Worm (Caenorhabditis elegans): ENCODE measurements around the gene T27F7.12.

The T27F7.12 gene

DNA sequence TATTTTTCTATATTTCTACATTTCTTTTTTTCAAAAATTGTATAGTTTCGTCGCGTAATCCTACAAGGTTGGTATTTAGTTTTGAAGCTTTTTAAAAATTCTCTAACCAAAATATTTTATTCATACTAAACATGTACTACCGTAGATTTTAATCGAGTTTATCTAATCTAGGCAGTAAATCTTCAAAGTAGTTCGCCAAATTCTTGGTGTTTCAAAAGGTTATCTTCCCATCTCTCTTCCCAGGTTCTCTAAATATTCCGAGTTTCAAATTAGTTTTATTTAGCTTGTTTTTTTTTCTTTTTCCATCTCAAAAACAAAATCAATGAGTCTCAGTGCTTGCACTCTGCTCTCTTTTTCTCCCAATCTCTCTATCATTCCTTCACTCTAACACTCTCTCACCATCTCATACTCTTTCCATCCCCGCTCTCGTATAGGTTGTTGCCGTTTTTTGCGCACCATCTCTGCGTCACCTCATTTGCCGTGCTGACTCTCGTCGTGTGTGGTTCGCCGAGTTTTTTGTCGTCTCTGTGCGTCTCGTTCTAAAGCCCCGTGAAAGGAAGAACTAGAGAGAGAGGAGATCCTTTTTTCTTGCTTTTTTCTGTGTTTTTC lies 27.2 kb downstream of the T27F7.12 start:
- TF ChIP-seq ham-2 (GFP tag; optimal IDR thresholded peaks at IDR 0.05) (no peak), mls-2 (tag; optimal IDR thresholded peaks at IDR 0.05) (peak; percentile 33), ces-1 (GFP tag; optimal IDR thresholded peaks at IDR 0.05) (peak; percentile 75), nhr-76 (tag; optimal IDR thresholded peaks at IDR 0.05) (no peak), lsy-2 (tag; optimal IDR thresholded peaks at IDR 0.05) (no peak), unc-39 (tag; optimal IDR thresholded peaks at IDR 0.05) (peak; percentile 15), mep-1 (tag; optimal IDR thresholded peaks at IDR 0.05) (peak; percentile 13), ceh-43 (GFP tag; optimal IDR thresholded peaks at IDR 0.05) (no peak), unc-120 (tag; optimal IDR thresholded peaks at IDR 0.05; ENCODE audit: poor library complexity, severe bottlenecking) (peak; percentile 77), elt-1 (tag; optimal IDR thresholded peaks at IDR 0.05; ENCODE audit: borderline replicate concordance, insufficient read depth) (peak; percentile 84), tbx-8 (GFP tag; optimal IDR thresholded peaks at IDR 0.05) (no peak), M03D4.4 (tag; optimal IDR thresholded peaks at IDR 0.05) (no peak), hlh-1 (tag; optimal IDR thresholded peaks at IDR 0.05) (peak; percentile 7), snpc-4 (tag; optimal IDR thresholded peaks at IDR 0.05) (no peak), pha-4 (tag; optimal IDR thresholded peaks at IDR 0.05) (peak; percentile 33), mab-5 (tag; optimal IDR thresholded peaks at IDR 0.05) (no peak)

DNA sequence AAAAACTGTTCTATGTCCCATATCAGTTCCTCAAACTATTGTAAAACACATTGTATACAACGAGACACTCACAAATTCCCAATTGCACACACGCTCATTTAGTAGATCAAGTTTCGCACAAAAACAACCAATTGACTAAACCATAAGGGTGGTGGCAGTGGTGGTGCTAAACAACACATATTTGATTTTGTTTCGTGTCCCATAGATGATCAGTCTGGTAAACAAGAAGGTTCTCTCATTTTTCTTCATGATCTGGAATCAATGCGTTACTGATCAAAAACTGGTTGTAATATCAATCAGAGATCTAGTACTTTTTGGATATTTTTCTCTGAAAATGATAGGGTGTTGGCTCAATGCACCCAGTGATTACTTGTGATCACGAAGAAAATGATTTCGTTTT lies 28.7 kb downstream of the T27F7.12 start:
- TF ChIP-seq sem-2 (GFP tag; optimal IDR thresholded peaks at IDR 0.05) (no peak), ham-2 (GFP tag; optimal IDR thresholded peaks at IDR 0.05) (no peak), blmp-1 (tag; optimal IDR thresholded peaks at IDR 0.05) (no peak), nhr-76 (tag; optimal IDR thresholded peaks at IDR 0.05) (no peak), cnd-1 (tag; optimal IDR thresholded peaks at IDR 0.05) (no peak)

DNA sequence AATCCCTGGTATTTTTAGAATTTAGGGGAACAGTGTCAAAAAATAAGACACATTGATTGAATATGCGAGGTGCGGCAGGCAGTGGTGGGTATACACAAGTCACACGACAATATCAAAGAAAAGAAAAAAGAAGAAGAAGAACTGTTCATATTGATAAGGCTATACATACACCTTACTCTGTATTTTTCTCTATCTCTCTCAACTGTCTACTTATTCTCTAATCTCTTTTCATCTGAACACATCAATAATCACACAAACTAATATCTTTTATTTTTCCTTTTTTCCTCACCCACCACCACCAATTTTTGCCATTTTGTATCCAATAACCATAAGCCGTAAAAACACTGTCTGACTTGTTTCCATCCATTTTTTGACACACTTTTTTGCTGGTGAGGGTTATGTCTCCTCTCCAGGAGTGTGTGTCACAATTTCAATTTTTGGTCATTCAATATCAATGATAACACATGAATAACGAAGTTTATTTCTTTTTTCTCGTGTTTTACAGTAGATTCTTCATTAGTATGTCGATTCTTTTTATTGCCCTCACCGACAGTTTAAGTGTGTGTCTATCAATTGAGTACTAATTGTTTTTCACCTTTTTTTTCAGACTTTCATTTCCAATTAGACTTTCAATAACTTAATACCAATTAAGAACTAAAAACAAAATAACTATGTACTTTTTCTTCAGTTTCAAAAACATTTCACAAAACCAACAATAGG lies 29.6 kb downstream of the T27F7.12 start:
- no peak for TF ChIP-seq hlh-1 (tag; optimal IDR thresholded peaks at IDR 0.05)
- TF ChIP-seq flh-1 (GFP tag; optimal IDR thresholded peaks at IDR 0.05), result no peak
- peak; percentile 17 for TF ChIP-seq elt-3 (tag; optimal IDR thresholded peaks at IDR 0.05)
- TF ChIP-seq cnd-1 (tag; optimal IDR thresholded peaks at IDR 0.05), result no peak
- no peak for TF ChIP-seq elt-1 (tag; optimal IDR thresholded peaks at IDR 0.05; ENCODE audit: borderline replicate concordance, insufficient read depth)
- TF ChIP-seq unc-62 (GFP tag; optimal IDR thresholded peaks at IDR 0.05), result no peak
- no peak for TF ChIP-seq pha-4 (tag; optimal IDR thresholded peaks at IDR 0.05)
- TF ChIP-seq nhr-2 (tag; optimal IDR thresholded peaks at IDR 0.05), result no peak
- TF ChIP-seq mep-1 (tag; optimal IDR thresholded peaks at IDR 0.05), result no peak

DNA sequence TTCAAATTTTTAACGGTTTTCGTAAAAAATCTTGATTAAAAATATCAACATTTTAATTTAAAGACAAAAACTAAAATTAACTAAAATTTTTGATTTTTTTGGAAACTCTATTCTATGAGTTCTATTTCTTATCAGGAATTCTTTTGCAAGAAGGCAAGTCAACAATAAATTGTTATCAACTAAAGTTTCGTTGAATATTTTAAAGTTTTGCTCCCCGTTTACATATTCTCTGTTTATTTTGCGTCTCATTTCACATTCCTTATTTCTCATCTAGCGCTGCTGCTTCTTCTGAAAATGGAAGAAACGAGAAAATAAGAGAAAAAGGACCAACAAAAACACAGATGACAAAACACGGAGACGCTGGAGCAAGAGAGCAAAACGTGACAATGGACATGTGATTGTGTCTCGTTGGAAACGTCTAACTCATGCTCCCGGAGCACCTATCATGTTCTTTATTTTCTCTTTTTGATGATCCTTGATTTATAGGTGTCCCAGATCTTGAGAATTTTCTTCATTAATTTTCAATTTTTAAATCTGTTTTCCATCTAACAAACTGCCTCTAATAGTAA lies 30.7 kb downstream of the T27F7.12 start:
- TF ChIP-seq mab-5 (tag; optimal IDR thresholded peaks at IDR 0.05) (no peak), unc-120 (tag; optimal IDR thresholded peaks at IDR 0.05; ENCODE audit: poor library complexity, severe bottlenecking) (no peak), ceh-83 (GFP tag; optimal IDR thresholded peaks at IDR 0.05) (no peak), ceh-43 (GFP tag; optimal IDR thresholded peaks at IDR 0.05) (no peak), lin-13 (tag; optimal IDR thresholded peaks at IDR 0.05) (no peak), ztf-11 (tag; optimal IDR thresholded peaks at IDR 0.05) (no peak), sptf-1 (tag; optimal IDR thresholded peaks at IDR 0.05) (no peak), elt-1 (tag; optimal IDR thresholded peaks at IDR 0.05; ENCODE audit: borderline replicate concordance, insufficient read depth) (no peak), nhr-237 (tag; optimal IDR thresholded peaks at IDR 0.05) (no peak), unc-39 (tag; optimal IDR thresholded peaks at IDR 0.05) (no peak), ces-1 (GFP tag; optimal IDR thresholded peaks at IDR 0.05) (no peak), unc-62 (GFP tag; optimal IDR thresholded peaks at IDR 0.05) (no peak), nhr-28 (tag; optimal IDR thresholded peaks at IDR 0.05) (no peak), tbx-8 (GFP tag; optimal IDR thresholded peaks at IDR 0.05) (no peak), flh-1 (GFP tag; optimal IDR thresholded peaks at IDR 0.05) (no peak), blmp-1 (tag; optimal IDR thresholded peaks at IDR 0.05) (no peak), ceh-39 (tag; optimal IDR thresholded peaks at IDR 0.05) (no peak)

DNA sequence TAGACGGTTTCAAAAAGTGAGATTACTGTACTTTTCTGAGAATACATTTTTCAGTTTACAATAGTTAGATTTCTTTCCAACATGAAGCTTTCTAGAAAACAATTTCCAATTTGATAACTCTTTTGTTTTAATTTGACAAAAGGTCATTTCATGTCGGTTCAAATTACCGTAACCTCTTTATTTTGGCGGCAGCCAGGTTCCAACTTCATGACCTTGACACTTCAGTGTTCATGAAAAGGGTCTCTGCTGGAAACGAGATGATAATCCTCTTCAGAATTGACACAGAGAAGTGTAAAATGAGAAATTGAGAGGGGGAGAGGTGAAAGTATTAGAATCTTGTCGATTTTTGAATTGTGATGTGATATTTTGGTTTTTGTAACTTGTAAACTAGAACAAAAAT lies 31.6 kb downstream of the T27F7.12 start:
- TF ChIP-seq elt-3 (tag; optimal IDR thresholded peaks at IDR 0.05) (no peak), tbx-8 (GFP tag; optimal IDR thresholded peaks at IDR 0.05) (no peak), nhr-76 (tag; optimal IDR thresholded peaks at IDR 0.05) (no peak), lsy-2 (tag; optimal IDR thresholded peaks at IDR 0.05) (no peak), lin-32 (GFP tag; optimal IDR thresholded peaks at IDR 0.05) (no peak), cnd-1 (tag; optimal IDR thresholded peaks at IDR 0.05) (no peak), ceh-43 (GFP tag; optimal IDR thresholded peaks at IDR 0.05) (no peak), pha-4 (tag; optimal IDR thresholded peaks at IDR 0.05) (no peak), mep-1 (tag; optimal IDR thresholded peaks at IDR 0.05) (no peak), mls-2 (tag; optimal IDR thresholded peaks at IDR 0.05) (no peak), mab-5 (tag; optimal IDR thresholded peaks at IDR 0.05) (no peak), hlh-1 (tag; optimal IDR thresholded peaks at IDR 0.05) (no peak), blmp-1 (tag; optimal IDR thresholded peaks at IDR 0.05) (no peak), nhr-28 (tag; optimal IDR thresholded peaks at IDR 0.05) (no peak), lin-13 (tag; optimal IDR thresholded peaks at IDR 0.05) (no peak)

All from whole organism, mixed stage, embryonic.